Worm (Caenorhabditis elegans) whole organism, L4 larva: ENCODE data around the gene Y116A8C.467.
A peak's percentile ranks its signal among the peaks of the same experiment; 100 is the strongest.
"Not testable (repeated sequence)": the region's sequence is repeated elsewhere in the genome, so short reads cannot be mapped to it uniquely, and the experiment has no call there.

Source experiments
- D1046.2 ChIP-seq: fragments of 200-800 bp; sonication (Bioruptor generic); IDR thresholded peaks from 2 replicates; pipeline ENCODE4 v1.3.6; 2022; ENCODE audit warnings: missing genetic modification characterization, missing compliant biosample characterization
- F26F4.8 ChIP-seq: fragments of 200-800 bp; sonication (Bioruptor generic); conservative IDR thresholded peaks from 2 replicates; pipeline ENCODE4 v1.3.6; 2022; ENCODE audit warnings: missing genetic modification characterization, missing compliant biosample characterization
- F37D6.2 ChIP-seq: sonication (generic microtip); optimal IDR thresholded peaks from 2 replicates; lab custom pipeline; 2016; ENCODE audit warnings: mild to moderate bottlenecking, missing genetic modification characterization, missing compliant biosample characterization
- F44E2.7 ChIP-seq: fragments of 200-800 bp; sonication (Bioruptor generic); IDR thresholded peaks from 2 replicates; pipeline ENCODE4 v2.1.2; 2022; ENCODE audit warnings: missing genetic modification characterization, missing compliant biosample characterization
- Y48G9A.11 ChIP-seq: fragments of 200-800 bp; sonication (Bioruptor generic); IDR thresholded peaks from 2 replicates; pipeline ENCODE4 v1.3.6; 2022; ENCODE audit warnings: missing genetic modification reagents, missing genetic modification characterization, missing compliant biosample characterization
- Y5F2A.4 ChIP-seq: fragments of 200-800 bp; sonication (Bioruptor generic); optimal IDR thresholded peaks from 2 replicates; lab custom pipeline; 2018; ENCODE audit warnings: mild to moderate bottlenecking, missing genetic modification characterization, missing compliant biosample characterization
- ZK546.5 ChIP-seq, 2 experiments: sonication (generic microtip); optimal IDR thresholded peaks; 2 replicates each; lab custom pipeline; 2017; ENCODE audit warnings: missing biosample characterization in 2 of 2, missing genetic modification characterization in 2 of 2
- attf-4 ChIP-seq: sonication (generic microtip); optimal IDR thresholded peaks from 3 replicates; lab custom pipeline; 2017; ENCODE audit warnings: missing biosample characterization, missing genetic modification characterization
- ceh-82 ChIP-seq: sonication (generic microtip); optimal IDR thresholded peaks from 2 replicates; lab custom pipeline; 2017; ENCODE audit warnings: missing biosample characterization, missing genetic modification characterization
- ctbp-1 ChIP-seq: fragments of 200-800 bp; sonication (Bioruptor generic); IDR thresholded peaks from 2 replicates; pipeline ENCODE4 v1.3.6; 2022; ENCODE audit warnings: missing genetic modification reagents, missing genetic modification characterization, missing compliant biosample characterization
- egl-43 ChIP-seq: fragments of 200-800 bp; sonication (Bioruptor generic); IDR thresholded peaks from 2 replicates; pipeline ENCODE4 v1.3.6; 2022; ENCODE audit warnings: missing genetic modification reagents, missing genetic modification characterization, missing compliant biosample characterization
- fkh-10 ChIP-seq: fragments of 150-350 bp; optimal IDR thresholded peaks from 2 replicates; lab custom pipeline; 2014; ENCODE audit warnings: missing biosample characterization, missing genetic modification reagents, missing genetic modification characterization
- gei-8 ChIP-seq: fragments of 200-800 bp; sonication (Bioruptor generic); optimal IDR thresholded peaks from 2 replicates; lab custom pipeline; 2018; ENCODE audit warnings: mild to moderate bottlenecking, missing genetic modification characterization, missing compliant biosample characterization
- lin-15B ChIP-seq: fragments of 150-350 bp; sonication (generic microtip); optimal IDR thresholded peaks from 3 replicates; lab custom pipeline; 2014; ENCODE audit warnings: missing biosample characterization, missing genetic modification characterization
- lin-38 ChIP-seq: fragments of 200-800 bp; sonication (Bioruptor generic); IDR thresholded peaks from 2 replicates; pipeline ENCODE4 v1.3.6; 2022; ENCODE audit warnings: missing genetic modification reagents, missing genetic modification characterization, missing compliant biosample characterization
- lin-39 ChIP-seq: fragments of 150-350 bp; optimal IDR thresholded peaks from 2 replicates; lab custom pipeline; 2014; ENCODE audit warnings: missing biosample characterization, missing genetic modification reagents, missing genetic modification characterization
- madf-5 ChIP-seq, 2 experiments: fragments of 200-800 bp; sonication (Bioruptor generic); IDR thresholded peaks; 2 replicates each; pipeline ENCODE4 v1.3.6; 2022; ENCODE audit warnings: missing compliant biosample characterization in 2 of 2, missing genetic modification characterization in 2 of 2
- madf-9 ChIP-seq: fragments of 200-800 bp; sonication (Bioruptor generic); conservative IDR thresholded peaks from 2 replicates; pipeline ENCODE4 v1.3.6; 2022; ENCODE audit warnings: missing genetic modification reagents, missing genetic modification characterization, missing compliant biosample characterization
- mdt-29 ChIP-seq: fragments of 200-800 bp; sonication (Bioruptor generic); IDR thresholded peaks from 2 replicates; pipeline ENCODE4 v1.3.6; 2022; ENCODE audit warnings: missing genetic modification reagents, missing genetic modification characterization, missing compliant biosample characterization
- mep-1 ChIP-seq: fragments of 150-350 bp; sonication (generic microtip); optimal IDR thresholded peaks from 3 replicates; lab custom pipeline; 2014; ENCODE audit warnings: missing biosample characterization, missing genetic modification characterization
- mes-2 ChIP-seq: sonication (generic microtip); optimal IDR thresholded peaks from 2 replicates; lab custom pipeline; 2016; ENCODE audit warnings: missing genotype, mild to moderate bottlenecking, missing genetic modification characterization, missing compliant biosample characterization; ENCODE audit not compliant: poor library complexity, severe bottlenecking
- nhr-11 ChIP-seq: fragments of 150-350 bp; optimal IDR thresholded peaks from 2 replicates; lab custom pipeline; 2014; ENCODE audit warnings: missing biosample characterization, missing genetic modification characterization
- nhr-237 ChIP-seq: sonication (generic microtip); optimal IDR thresholded peaks from 2 replicates; lab custom pipeline; 2017; ENCODE audit warnings: missing biosample characterization, missing genetic modification characterization
- nhr-25 ChIP-seq: sonication (generic microtip); optimal IDR thresholded peaks from 2 replicates; lab custom pipeline; 2017; ENCODE audit warnings: missing genetic modification characterization, mild to moderate bottlenecking, missing compliant biosample characterization, antibody characterized with exemption, moderate library complexity, borderline replicate concordance; ENCODE audit not compliant: insufficient read depth
- nhr-76 ChIP-seq: fragments of 150-350 bp; optimal IDR thresholded peaks from 2 replicates; lab custom pipeline; 2014; ENCODE audit warnings: missing biosample characterization, missing genetic modification characterization
- php-3 ChIP-seq: fragments of 200-800 bp; sonication (Bioruptor generic); IDR thresholded peaks from 2 replicates; pipeline ENCODE4 v1.3.6; 2022; ENCODE audit warnings: missing genetic modification reagents, missing genetic modification characterization, missing compliant biosample characterization
- snpc-1.2 ChIP-seq: fragments of 200-800 bp; sonication (Bioruptor generic); IDR thresholded peaks from 2 replicates; pipeline ENCODE4 v1.3.6; 2022; ENCODE audit warnings: missing genetic modification reagents, missing genetic modification characterization, missing compliant biosample characterization
- spr-1 ChIP-seq: sonication (generic microtip); optimal IDR thresholded peaks from 2 replicates; lab custom pipeline; 2016; ENCODE audit warnings: mild to moderate bottlenecking, missing genetic modification characterization, missing compliant biosample characterization
- tra-1 ChIP-seq: fragments of 200-800 bp; sonication (Bioruptor generic); IDR thresholded peaks from 2 replicates; pipeline ENCODE4 v1.3.6; 2022; ENCODE audit warnings: missing genetic modification reagents, missing genetic modification characterization, missing compliant biosample characterization
- unc-62 ChIP-seq, 3 experiments: fragments of 150-350 bp in 1 of 3; sonication (generic microtip); optimal IDR thresholded peaks in 2 of 3; peaks in 1 of 3; 1 replicate in 1 of 3; 2 replicates in 2 of 3; lab custom pipeline; 2014 to 2017; ENCODE audit warnings: missing biosample characterization in 3 of 3, missing genetic modification characterization in 3 of 3, missing genetic modification reagents in 3 of 3, missing genotype in 1 of 3
- zfp-2 ChIP-seq: sonication (generic microtip); optimal IDR thresholded peaks from 2 replicates; lab custom pipeline; 2016; ENCODE audit warnings: mild to moderate bottlenecking, missing genetic modification characterization, missing compliant biosample characterization
- ztf-7 ChIP-seq: fragments of 150-350 bp; optimal IDR thresholded peaks from 2 replicates; lab custom pipeline; 2014; ENCODE audit warnings: missing biosample characterization, missing genetic modification characterization

Gene Y116A8C.467

ce11 chrIV:17064937-17065336 lies 1.3 kb upstream of the Y116A8C.467 start, which contains the start of gene Y116A8C.465:
TSS of gene Y116A8C.465 (plus strand) at chrIV:17065237.
- TF ChIP-seq F37D6.2 (tag; lab: Kevin White, UChicago); F26F4.8 (GFP tag; lab: Robert Waterston, UW); ceh-82 (tag; lab: Kevin White, UChicago): not testable (repeated sequence)
- TF ChIP-seq, all 104 proteins: peak for 0; not testable (repeated sequence) for 104

ce11 chrIV:17058489-17059121 lies 5.0 kb downstream of the Y116A8C.467 start:
- peak; percentile 91 for TF ChIP-seq snpc-1.2 (GFP tag; lab: Robert Waterston, UW)

ce11 chrIV:17058036-17058435 lies 5.6 kb downstream of the Y116A8C.467 start, which contains the start of gene Y116A8C.44:
TSS of gene Y116A8C.44 (minus strand) at chrIV:17058136.
- TF ChIP-seq lin-38 (GFP tag; lab: Robert Waterston, UW) (no peak), spr-1 (tag; lab: Kevin White, UChicago) (no peak), tra-1 (GFP tag; lab: Robert Waterston, UW) (no peak), nhr-11 (tag; lab: Kevin White, UChicago) (no peak), nhr-237 (tag; lab: Kevin White, UChicago) (no peak), madf-5 (GFP tag; IDR thresholded peaks at IDR 0.05; lab: Robert Waterston, UW) (no peak), ZK546.5 (tag; optimal IDR thresholded peaks at IDR 0.05; lab: Kevin White, UChicago) (no peak), gei-8 (GFP tag; lab: Kevin White, UChicago) (no peak)

- TF ChIP-seq nhr-76 (tag; lab: Kevin White, UChicago) (no peak), attf-4 (no peak), Y48G9A.11 (GFP tag; lab: Robert Waterston, UW) (no peak), D1046.2 (GFP tag; lab: Robert Waterston, UW) (no peak), egl-43 (GFP tag; lab: Robert Waterston, UW) (no peak), ctbp-1 (GFP tag; lab: Robert Waterston, UW) (no peak), madf-9 (no peak), mdt-29 (no peak), ztf-7 (tag; lab: Kevin White, UChicago) (no peak), lin-15B (tag; lab: Kevin White, UChicago) (no peak), Y5F2A.4 (GFP tag; lab: Kevin White, UChicago) (no peak), unc-62 (GFP tag; optimal IDR thresholded peaks at IDR 0.05 in 1 of 2; lab: Kevin White, UChicago) (no peak), unc-62 (tag; optimal IDR thresholded peaks at IDR 0.05; lab: Kevin White, UChicago) (no peak), mep-1 (tag; lab: Kevin White, UChicago) (no peak), lin-39 (no peak), F26F4.8 (GFP tag; lab: Robert Waterston, UW) (no peak)
Observed at ce11 chrIV:17053261-17053660, 10.3 kb downstream of the Y116A8C.467 start, which contains the start of gene Y116A8C.23. TSS of gene Y116A8C.23 (plus strand) at chrIV:17053561.

ce11 chrIV:17048257-17048656 lies 15.3 kb downstream of the Y116A8C.467 start, which contains the start of gene athp-3:
TSS of gene athp-3 (minus strand) at chrIV:17048357.
- TF ChIP-seq fkh-10 (no peak), nhr-25 (no peak), mes-2 (tag; lab: Kevin White, UChicago) (no peak), F44E2.7 (GFP tag; lab: Robert Waterston, UW) (no peak), zfp-2 (tag; lab: Kevin White, UChicago) (no peak), unc-62 (GFP tag; optimal IDR thresholded peaks at IDR 0.05 in 1 of 2; lab: Kevin White, UChicago) (no peak), unc-62 (tag; optimal IDR thresholded peaks at IDR 0.05; lab: Kevin White, UChicago) (no peak), php-3 (GFP tag; lab: Robert Waterston, UW) (no peak)
